Fruit fly (Drosophila melanogaster) whole organism, embryonic: ENCODE data around the gene CG2157.

ENCODE experiments used
- Ada2b ChIP-seq: fragments of 200-800 bp; sonication (Bioruptor generic); IDR thresholded peaks from 2 replicates; pipeline ENCODE4 v1.3.6; 2022; ENCODE audit warnings: missing biosample characterization, missing genetic modification characterization
- Adf1 ChIP-seq: fragments of 200-800 bp; sonication (Bioruptor generic); IDR thresholded peaks from 2 replicates; pipeline ENCODE4 v1.3.6; 2022; ENCODE audit warnings: missing biosample characterization, missing genetic modification characterization
- Atf-2 ChIP-seq: fragments of 200-800 bp; sonication (Bioruptor generic); optimal IDR thresholded peaks from 2 replicates; lab custom pipeline; 2016; ENCODE audit warnings: missing biosample characterization, missing genetic modification characterization
- Bgb ChIP-seq: fragments of 200-800 bp; sonication (Bioruptor generic); IDR thresholded peaks from 2 replicates; pipeline ENCODE4 v1.3.6; 2022; ENCODE audit warnings: missing biosample characterization, missing genetic modification characterization; ENCODE audit not compliant: partially characterized antibody
- CG10147 ChIP-seq: fragments of 200-800 bp; sonication (Bioruptor generic); optimal IDR thresholded peaks from 2 replicates; lab custom pipeline; 2019; ENCODE audit warnings: missing biosample characterization, mild to moderate bottlenecking, missing genetic modification characterization, moderate library complexity
- CG10209 ChIP-seq: fragments of 200-800 bp; sonication (Bioruptor generic); optimal IDR thresholded peaks from 3 replicates; lab custom pipeline; 2017; ENCODE audit warnings: missing biosample characterization, mild to moderate bottlenecking, missing genetic modification characterization, missing genetic modification reagents
- CG10959 ChIP-seq: fragments of 200-800 bp; sonication (Bioruptor generic); IDR thresholded peaks from 2 replicates; pipeline ENCODE4 v1.3.6; 2022; ENCODE audit warnings: missing biosample characterization, missing genetic modification characterization
- CG11456 ChIP-seq: fragments of 200-800 bp; sonication (Bioruptor generic); IDR thresholded peaks from 3 replicates; pipeline ENCODE4 v1.3.6; 2022; ENCODE audit warnings: missing biosample characterization, missing genetic modification characterization
- CG12155 ChIP-seq: fragments of 200-800 bp; sonication (Bioruptor generic); optimal IDR thresholded peaks from 3 replicates; lab custom pipeline; 2016; ENCODE audit warnings: missing biosample characterization, missing genetic modification characterization
- CG1233 ChIP-seq: fragments of 200-800 bp; sonication (Bioruptor generic); optimal IDR thresholded peaks from 4 replicates; lab custom pipeline; 2018; ENCODE audit warnings: missing biosample characterization, mild to moderate bottlenecking, missing genetic modification characterization
- CG14014 ChIP-seq: fragments of 200-800 bp; sonication (Bioruptor generic); IDR thresholded peaks from 2 replicates; pipeline ENCODE4 v1.3.6; 2022; ENCODE audit warnings: missing biosample characterization, missing genetic modification characterization
- CG14965 ChIP-seq: fragments of 200-800 bp; sonication (Bioruptor generic); optimal IDR thresholded peaks from 2 replicates; lab custom pipeline; 2016; ENCODE audit warnings: missing biosample characterization, missing genetic modification characterization, borderline replicate concordance
- CG15269 ChIP-seq: fragments of 200-800 bp; sonication (Bioruptor generic); optimal IDR thresholded peaks from 2 replicates; lab custom pipeline; 2018; ENCODE audit warnings: missing biosample characterization, mild to moderate bottlenecking, missing genetic modification characterization, moderate library complexity
- CG1529 ChIP-seq: fragments of 200-800 bp; sonication (Bioruptor generic); optimal IDR thresholded peaks from 3 replicates; lab custom pipeline; 2018; ENCODE audit warnings: missing biosample characterization, missing genetic modification characterization
- CG17385 ChIP-seq: fragments of 200-800 bp; sonication (Bioruptor generic); optimal IDR thresholded peaks from 3 replicates; lab custom pipeline; 2018; ENCODE audit warnings: missing biosample characterization, mild to moderate bottlenecking, missing genetic modification characterization
- CG17568 ChIP-seq: fragments of 200-800 bp; sonication (Bioruptor generic); optimal IDR thresholded peaks from 2 replicates; lab custom pipeline; 2018; ENCODE audit warnings: missing biosample characterization, mild to moderate bottlenecking, missing genetic modification characterization, moderate library complexity
- CG17612 ChIP-seq: fragments of 200-800 bp; sonication (Bioruptor generic); IDR thresholded peaks from 2 replicates; pipeline ENCODE4 v1.3.6; 2022; ENCODE audit warnings: missing biosample characterization, missing genetic modification characterization
- CG1832 ChIP-seq: fragments of 200-800 bp; sonication (Bioruptor generic); optimal IDR thresholded peaks from 2 replicates; lab custom pipeline; 2017; ENCODE audit warnings: missing biosample characterization, mild to moderate bottlenecking, missing genetic modification characterization, inconsistent platforms
- CG30403 ChIP-seq: fragments of 200-800 bp; sonication (Bioruptor generic); optimal IDR thresholded peaks from 3 replicates; lab custom pipeline; 2016; ENCODE audit warnings: missing biosample characterization, missing genetic modification characterization
- CG32532 ChIP-seq: fragments of 200-800 bp; sonication (Bioruptor generic); IDR thresholded peaks from 2 replicates; pipeline ENCODE4 v1.3.6; 2022; ENCODE audit warnings: missing biosample characterization, missing genetic modification characterization
- CG3281 ChIP-seq: fragments of 200-800 bp; sonication (Bioruptor generic); optimal IDR thresholded peaks from 3 replicates; lab custom pipeline; 2017; ENCODE audit warnings: missing biosample characterization, mild to moderate bottlenecking, missing genetic modification characterization
- CG33557 ChIP-seq: fragments of 200-800 bp; sonication (Bioruptor generic); optimal IDR thresholded peaks from 2 replicates; lab custom pipeline; 2019; ENCODE audit warnings: missing biosample characterization, mild to moderate bottlenecking, missing genetic modification characterization, moderate library complexity
- CG4328 ChIP-seq: fragments of 200-800 bp; sonication (Bioruptor generic); optimal IDR thresholded peaks from 3 replicates; lab custom pipeline; 2017; ENCODE audit warnings: missing biosample characterization, missing genetic modification reagents, missing genetic modification characterization
- CG4820 ChIP-seq: fragments of 200-800 bp; sonication (Bioruptor generic); optimal IDR thresholded peaks from 3 replicates; lab custom pipeline; 2016; ENCODE audit warnings: missing biosample characterization, missing genetic modification characterization
- CG6683 ChIP-seq: fragments of 200-800 bp; sonication (Bioruptor generic); optimal IDR thresholded peaks from 2 replicates; lab custom pipeline; 2017; ENCODE audit warnings: missing biosample characterization, mild to moderate bottlenecking, missing genetic modification characterization, missing genetic modification reagents
- CG7987 ChIP-seq: fragments of 200-800 bp; sonication (Bioruptor generic); optimal IDR thresholded peaks from 2 replicates; lab custom pipeline; 2018; ENCODE audit warnings: missing biosample characterization, mild to moderate bottlenecking, missing genetic modification characterization, moderate library complexity
- CG9876 ChIP-seq: fragments of 200-800 bp; sonication (Bioruptor generic); optimal IDR thresholded peaks from 2 replicates; lab custom pipeline; 2016; ENCODE audit warnings: missing biosample characterization, missing genetic modification characterization
- CTCF ChIP-seq: fragments of 200-800 bp; sonication (Bioruptor generic); optimal IDR thresholded peaks from 2 replicates; lab custom pipeline; 2017; ENCODE audit warnings: missing biosample characterization, mild to moderate bottlenecking, missing genetic modification characterization, moderate library complexity
- Dll ChIP-seq: fragments of 200-800 bp; sonication (Bioruptor generic); IDR thresholded peaks from 4 replicates; pipeline ENCODE4 v1.3.6; 2022; ENCODE audit warnings: missing biosample characterization, missing genetic modification characterization; ENCODE audit not compliant: partially characterized antibody
- Drgx ChIP-seq: fragments of 200-800 bp; sonication (Bioruptor generic); IDR thresholded peaks from 2 replicates; pipeline ENCODE4 v1.3.6; 2022; ENCODE audit warnings: missing biosample characterization, missing genetic modification characterization
- Ets65A ChIP-seq: fragments of 200-800 bp; sonication (Bioruptor generic); peaks from one replicate; lab custom pipeline; 2016; ENCODE audit warnings: missing biosample characterization, missing genetic modification characterization
- Fer3 ChIP-seq: fragments of 200-800 bp; sonication (Bioruptor generic); optimal IDR thresholded peaks from 2 replicates; lab custom pipeline; 2018; ENCODE audit warnings: missing biosample characterization, mild to moderate bottlenecking, missing genetic modification characterization, moderate library complexity
- Hmx ChIP-seq: fragments of 200-800 bp; sonication (Bioruptor generic); optimal IDR thresholded peaks from 2 replicates; lab custom pipeline; 2016; ENCODE audit warnings: missing biosample characterization, missing genetic modification characterization
- Hr3 ChIP-seq: fragments of 200-800 bp; sonication (Bioruptor generic); optimal IDR thresholded peaks from 3 replicates; lab custom pipeline; 2016; ENCODE audit warnings: missing biosample characterization, missing genetic modification characterization
- Kr ChIP-seq: fragments of 200-800 bp; sonication (Bioruptor generic); optimal IDR thresholded peaks from 2 replicates; lab custom pipeline; 2017; ENCODE audit warnings: missing biosample characterization, mild to moderate bottlenecking, missing genetic modification characterization
- Meics ChIP-seq: fragments of 200-800 bp; sonication (Bioruptor generic); optimal IDR thresholded peaks from 2 replicates; lab custom pipeline; 2017; ENCODE audit warnings: missing biosample characterization, mild to moderate bottlenecking, missing genetic modification characterization
- NK7.1 ChIP-seq: fragments of 200-800 bp; sonication (Bioruptor generic); optimal IDR thresholded peaks from 3 replicates; lab custom pipeline; 2016; ENCODE audit warnings: missing biosample characterization, missing genetic modification characterization
- Nf-YC ChIP-seq: fragments of 200-800 bp; optimal IDR thresholded peaks from 3 replicates; lab custom pipeline; 2019; ENCODE audit warnings: missing biosample characterization, mild to moderate bottlenecking, missing genetic modification characterization, moderate library complexity
- Optix ChIP-seq: fragments of 200-800 bp; sonication (Bioruptor generic); IDR thresholded peaks from 3 replicates; pipeline ENCODE4 v1.3.6; 2022; ENCODE audit warnings: missing biosample characterization, missing genetic modification characterization
- PHDP ChIP-seq: fragments of 200-800 bp; sonication (Bioruptor generic); optimal IDR thresholded peaks from 3 replicates; lab custom pipeline; 2018; ENCODE audit warnings: missing biosample characterization, mild to moderate bottlenecking, missing genetic modification characterization, moderate library complexity
- Sry-β ChIP-seq: fragments of 200-800 bp; sonication (Bioruptor generic); optimal IDR thresholded peaks from 2 replicates; lab custom pipeline; 2018; ENCODE audit warnings: missing biosample characterization, mild to moderate bottlenecking, missing genetic modification characterization, moderate library complexity
- Taf1 ChIP-seq: fragments of 200-800 bp; sonication (Bioruptor generic); IDR thresholded peaks from 2 replicates; pipeline ENCODE4 v1.3.6; 2022; ENCODE audit warnings: missing biosample characterization, missing genetic modification characterization
- ac ChIP-seq: fragments of 200-800 bp; sonication (Bioruptor generic); optimal IDR thresholded peaks from 3 replicates; lab custom pipeline; 2017; ENCODE audit warnings: missing biosample characterization, mild to moderate bottlenecking, missing genetic modification characterization
- crp ChIP-seq, 2 experiments: fragments of 200-800 bp; sonication (Bioruptor generic); optimal IDR thresholded peaks; 2 replicates in 1 of 2; 3 replicates in 1 of 2; lab custom pipeline; 2017; ENCODE audit warnings: missing biosample characterization in 2 of 2, missing genetic modification characterization in 2 of 2, mild to moderate bottlenecking in 1 of 2, moderate library complexity in 1 of 2
- dimm ChIP-seq: fragments of 200-800 bp; sonication (Bioruptor generic); IDR thresholded peaks from 2 replicates; pipeline ENCODE4 v1.3.6; 2022; ENCODE audit warnings: missing biosample characterization, missing genetic modification characterization
- fd3F ChIP-seq: fragments of 200-800 bp; sonication (Bioruptor generic); optimal IDR thresholded peaks from 2 replicates; lab custom pipeline; 2018; ENCODE audit warnings: missing biosample characterization, mild to moderate bottlenecking, missing genetic modification characterization, moderate library complexity
- fd64A ChIP-seq: fragments of 200-800 bp; sonication (Bioruptor generic); optimal IDR thresholded peaks from 3 replicates; lab custom pipeline; 2018; ENCODE audit warnings: missing biosample characterization, mild to moderate bottlenecking, missing genetic modification characterization
- klu ChIP-seq: fragments of 200-800 bp; sonication (Bioruptor generic); IDR thresholded peaks from 2 replicates; pipeline ENCODE4 v1.3.6; 2022; ENCODE audit warnings: missing biosample characterization, missing genetic modification characterization
- lmd ChIP-seq: fragments of 200-800 bp; sonication (Bioruptor generic); IDR thresholded peaks from 2 replicates; pipeline ENCODE4 v1.3.6; 2022; ENCODE audit warnings: missing biosample characterization, missing genetic modification characterization
- run ChIP-seq: fragments of 200-800 bp; sonication (Bioruptor generic); optimal IDR thresholded peaks from 3 replicates; lab custom pipeline; 2018; ENCODE audit warnings: missing biosample characterization, mild to moderate bottlenecking, missing genetic modification characterization
- slp2 ChIP-seq: fragments of 200-800 bp; sonication (Bioruptor generic); optimal IDR thresholded peaks from 2 replicates; lab custom pipeline; 2016; ENCODE audit warnings: missing biosample characterization, missing genetic modification characterization
- zen2 ChIP-seq: fragments of 200-800 bp; sonication (Bioruptor generic); IDR thresholded peaks from 3 replicates; pipeline ENCODE4 v1.3.6; 2022; ENCODE audit warnings: missing biosample characterization, missing genetic modification characterization; ENCODE audit not compliant: partially characterized antibody
- zfh1 ChIP-seq: fragments of 200-800 bp; sonication (Bioruptor generic); IDR thresholded peaks from 3 replicates; pipeline ENCODE4 v1.3.6; 2022; ENCODE audit warnings: missing biosample characterization, missing genetic modification characterization

The CG2157 gene

DNA sequence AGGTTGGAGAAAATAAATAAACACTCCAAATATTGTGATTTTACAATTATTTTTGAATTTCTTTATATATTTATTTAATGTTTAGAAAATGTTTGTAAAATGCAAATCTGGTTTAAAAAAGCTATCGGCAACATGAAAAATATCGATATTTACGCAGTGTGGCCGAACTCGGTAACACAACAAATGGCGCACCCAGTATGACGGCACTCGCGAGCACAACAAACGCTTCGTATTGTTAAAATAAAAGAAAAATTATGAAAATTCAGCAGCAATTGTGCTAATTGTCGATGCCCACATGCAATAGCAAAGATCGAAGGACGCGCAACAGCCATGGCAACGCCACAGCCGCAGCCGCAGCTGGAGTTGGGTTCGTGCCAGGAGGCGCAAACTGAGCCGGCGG is 20.5 kb upstream of the CG2157 start, which contains the start of gene CG2202 (continued):
- no peak for TF ChIP-seq crp (GFP tag; optimal IDR thresholded peaks at IDR 0.05; lab: Kevin White, UChicago)
- TF ChIP-seq zfh1 (GFP tag; lab: Robert Waterston, UW), result no peak
- TF ChIP-seq CG1233 (GFP tag; lab: Kevin White, UChicago), result no peak
- TF ChIP-seq Dll, result peak; percentile 79
- no peak for TF ChIP-seq CG3281 (GFP tag; lab: Kevin White, UChicago)
- TF ChIP-seq CG9876 (GFP tag; lab: Kevin White, UChicago), result no peak
- TF ChIP-seq CG4328 (GFP tag; lab: Kevin White, UChicago), result no peak
- TF ChIP-seq CG30403, result no peak
- TF ChIP-seq Optix (GFP tag; lab: Robert Waterston, UW), result no peak
- no peak for TF ChIP-seq slp2 (GFP tag; lab: Kevin White, UChicago)
- TF ChIP-seq fd3F (GFP tag; lab: Kevin White, UChicago), result no peak
- peak; percentile 78 for TF ChIP-seq Ets65A (GFP tag; lab: Kevin White, UChicago)
- TF ChIP-seq Drgx (GFP tag; lab: Robert Waterston, UW), result no peak
- no peak for TF ChIP-seq CG33557 (GFP tag; lab: Kevin White, UChicago)
- no peak for TF ChIP-seq CG14014 (GFP tag; lab: Robert Waterston, UW)
- TF ChIP-seq CG10959 (GFP tag; lab: Robert Waterston, UW), result no peak
- TF ChIP-seq CG11456, result no peak
- TF ChIP-seq Hr3, result no peak
- TF ChIP-seq ac (GFP tag; lab: Kevin White, UChicago), result no peak
- peak; percentile 61 for TF ChIP-seq Bgb (GFP tag; lab: Robert Waterston, UW)
- TF ChIP-seq Atf-2 (GFP tag; lab: Kevin White, UChicago), result no peak
- TF ChIP-seq CTCF, result peak; percentile 10
- no peak for TF ChIP-seq run (tag; lab: Kevin White, UChicago)
- no peak for TF ChIP-seq NK7.1 (GFP tag; lab: Kevin White, UChicago)
- TF ChIP-seq Adf1 (GFP tag; lab: Robert Waterston, UW), result no peak
- no peak for TF ChIP-seq CG17568
- TF ChIP-seq Nf-YC (tag; lab: Kevin White, UChicago), result no peak
- TF ChIP-seq Sry-β (GFP tag; lab: Kevin White, UChicago), result peak; percentile 3
- TF ChIP-seq PHDP, result no peak
- TF ChIP-seq CG10209 (GFP tag; lab: Kevin White, UChicago), result no peak
- TF ChIP-seq CG17385 (GFP tag; lab: Kevin White, UChicago), result no peak
- TF ChIP-seq Fer3 (tag; lab: Kevin White, UChicago), result no peak
- TF ChIP-seq CG14965, result no peak
- no peak for TF ChIP-seq klu (GFP tag; lab: Robert Waterston, UW)
- no peak for TF ChIP-seq Ada2b (GFP tag; lab: Robert Waterston, UW)
- peak; percentile 51; the same call in 1 of the 3 replicates for TF ChIP-seq zen2 (GFP tag; lab: Robert Waterston, UW)
- TF ChIP-seq CG7987 (GFP tag; lab: Kevin White, UChicago), result no peak
- TF ChIP-seq CG1832 (GFP tag; lab: Kevin White, UChicago), result no peak
- no peak for TF ChIP-seq Hmx (GFP tag; lab: Kevin White, UChicago)
- TF ChIP-seq CG6683 (GFP tag; lab: Kevin White, UChicago), result no peak
- no peak for TF ChIP-seq Taf1 (GFP tag; lab: Robert Waterston, UW)
- no peak for TF ChIP-seq fd64A
- TF ChIP-seq CG32532 (GFP tag; lab: Robert Waterston, UW), result no peak
- no peak for TF ChIP-seq Kr (GFP tag; lab: Kevin White, UChicago)
- no peak for TF ChIP-seq CG4820 (GFP tag; lab: Kevin White, UChicago)
- no peak for TF ChIP-seq CG15269 (tag; lab: Kevin White, UChicago)
- TF ChIP-seq CG1529 (GFP tag; lab: Kevin White, UChicago), result no peak
- no peak for TF ChIP-seq dimm (GFP tag; lab: Robert Waterston, UW)
- no peak for TF ChIP-seq Meics
- TF ChIP-seq lmd (GFP tag; lab: Robert Waterston, UW), result no peak
- no peak for TF ChIP-seq CG12155 (GFP tag; lab: Kevin White, UChicago)
- TF ChIP-seq CG17612 (GFP tag; lab: Robert Waterston, UW), result no peak
- no peak for TF ChIP-seq CG10147 (GFP tag; lab: Kevin White, UChicago)
